Fruit fly (Drosophila melanogaster) whole organism, embryonic: ENCODE measurements around the gene CG13699.
A peak's percentile ranks its signal among the peaks of the same experiment; 100 is the strongest.

Experiments used
- Aef1 ChIP-seq: fragments of 200-800 bp; sonication (Bioruptor generic); IDR thresholded peaks from 3 replicates; pipeline ENCODE4 v1.3.6; 2022; ENCODE audit warnings: missing biosample characterization, missing genetic modification characterization
- B-H1 ChIP-seq: fragments of 200-800 bp; sonication (Bioruptor generic); IDR thresholded peaks from 3 replicates; pipeline ENCODE4 v1.3.6; 2022; ENCODE audit warnings: missing biosample characterization, missing genetic modification characterization
- CG10654 ChIP-seq: fragments of 200-800 bp; sonication (Bioruptor generic); optimal IDR thresholded peaks from 2 replicates; lab custom pipeline; 2016; ENCODE audit warnings: missing biosample characterization, missing genetic modification characterization
- CG11696 ChIP-seq: fragments of 200-800 bp; sonication (Bioruptor generic); IDR thresholded peaks from 2 replicates; pipeline ENCODE4 v1.3.6; 2022; ENCODE audit warnings: missing biosample characterization, missing genetic modification characterization
- CG12236 ChIP-seq: fragments of 200-800 bp; sonication (Bioruptor generic); optimal IDR thresholded peaks from 2 replicates; lab custom pipeline; 2016; ENCODE audit warnings: missing biosample characterization, missing genetic modification characterization
- CG13123 ChIP-seq: fragments of 200-800 bp; sonication (Bioruptor generic); optimal IDR thresholded peaks from 2 replicates; lab custom pipeline; 2016; ENCODE audit warnings: missing biosample characterization, missing genetic modification characterization
- CG14014 ChIP-seq: fragments of 200-800 bp; sonication (Bioruptor generic); IDR thresholded peaks from 2 replicates; pipeline ENCODE4 v1.3.6; 2022; ENCODE audit warnings: missing biosample characterization, missing genetic modification characterization
- CG14860 ChIP-seq: fragments of 200-800 bp; sonication (Bioruptor generic); IDR thresholded peaks from 3 replicates; pipeline ENCODE4 v1.3.6; 2022; ENCODE audit warnings: missing biosample characterization, missing genetic modification characterization; ENCODE audit not compliant: partially characterized antibody
- CG1603 ChIP-seq: fragments of 200-800 bp; sonication (Bioruptor generic); optimal IDR thresholded peaks from 2 replicates; lab custom pipeline; 2019; ENCODE audit warnings: missing biosample characterization, mild to moderate bottlenecking, missing genetic modification characterization, moderate library complexity
- CG17385 ChIP-seq: fragments of 200-800 bp; sonication (Bioruptor generic); optimal IDR thresholded peaks from 3 replicates; lab custom pipeline; 2018; ENCODE audit warnings: missing biosample characterization, mild to moderate bottlenecking, missing genetic modification characterization
- CG1792 ChIP-seq: fragments of 200-800 bp; sonication (Bioruptor generic); optimal IDR thresholded peaks from 2 replicates; lab custom pipeline; 2016; ENCODE audit warnings: missing biosample characterization, missing genetic modification characterization
- CG2889 ChIP-seq: fragments of 200-800 bp; sonication (Bioruptor generic); IDR thresholded peaks from 3 replicates; pipeline ENCODE4 v1.3.6; 2022; ENCODE audit warnings: missing biosample characterization, missing genetic modification characterization
- CG30431 ChIP-seq: fragments of 200-800 bp; sonication (Bioruptor generic); optimal IDR thresholded peaks from 2 replicates; lab custom pipeline; 2017; ENCODE audit warnings: missing biosample characterization, missing genetic modification characterization
- CG33213 ChIP-seq: fragments of 200-800 bp; sonication (Bioruptor generic); optimal IDR thresholded peaks from 3 replicates; lab custom pipeline; 2016; ENCODE audit warnings: missing biosample characterization, missing genetic modification characterization
- CG4360 ChIP-seq: fragments of 200-800 bp; sonication (Bioruptor generic); IDR thresholded peaks from 2 replicates; pipeline ENCODE4 v1.3.6; 2022; ENCODE audit warnings: missing biosample characterization, missing genetic modification characterization
- CG4424 ChIP-seq: fragments of 200-800 bp; sonication (Bioruptor generic); optimal IDR thresholded peaks from 3 replicates; lab custom pipeline; 2016; ENCODE audit warnings: missing biosample characterization, missing genetic modification characterization
- CG6254 ChIP-seq: fragments of 200-800 bp; sonication (Bioruptor generic); optimal IDR thresholded peaks from 3 replicates; lab custom pipeline; 2017; ENCODE audit warnings: mild to moderate bottlenecking, missing biosample characterization, missing genetic modification reagents, missing genetic modification characterization
- CG6654 ChIP-seq: fragments of 200-800 bp; sonication (Bioruptor generic); optimal IDR thresholded peaks from 2 replicates; lab custom pipeline; 2017; ENCODE audit warnings: missing biosample characterization, mild to moderate bottlenecking, missing genetic modification characterization
- CG6765 ChIP-seq: fragments of 200-800 bp; sonication (Bioruptor generic); optimal IDR thresholded peaks from 3 replicates; lab custom pipeline; 2017; ENCODE audit warnings: missing biosample characterization, mild to moderate bottlenecking, missing genetic modification characterization
- CG6813 ChIP-seq: fragments of 200-800 bp; sonication (Bioruptor generic); optimal IDR thresholded peaks from 2 replicates; lab custom pipeline; 2017; ENCODE audit warnings: missing biosample characterization, missing genetic modification characterization, mild to moderate bottlenecking, moderate library complexity, missing genetic modification reagents
- CG7357 ChIP-seq: fragments of 200-800 bp; sonication (Bioruptor generic); IDR thresholded peaks from 3 replicates; pipeline ENCODE4 v1.3.6; 2022; ENCODE audit warnings: missing biosample characterization, missing genetic modification characterization
- Dek ChIP-seq: fragments of 200-800 bp; sonication (Bioruptor generic); optimal IDR thresholded peaks from 3 replicates; lab custom pipeline; 2019; ENCODE audit warnings: missing biosample characterization, mild to moderate bottlenecking, missing genetic modification characterization, moderate library complexity
- E2f1 ChIP-seq: fragments of 200-800 bp; sonication (Bioruptor generic); IDR thresholded peaks from 2 replicates; pipeline ENCODE4 v1.3.6; 2022; ENCODE audit warnings: missing biosample characterization, missing genetic modification characterization
- Fer2 ChIP-seq: fragments of 200-800 bp; sonication (Bioruptor generic); optimal IDR thresholded peaks from 2 replicates; lab custom pipeline; 2018; ENCODE audit warnings: missing biosample characterization, mild to moderate bottlenecking, missing genetic modification characterization, moderate library complexity
- Hmr ChIP-seq: fragments of 200-800 bp; sonication (Bioruptor generic); optimal IDR thresholded peaks from 3 replicates; lab custom pipeline; 2017; ENCODE audit warnings: mild to moderate bottlenecking, missing biosample characterization, missing genetic modification reagents, missing genetic modification characterization
- Myb ChIP-seq: fragments of 200-800 bp; sonication (Bioruptor generic); optimal IDR thresholded peaks from 2 replicates; lab custom pipeline; 2016; ENCODE audit warnings: missing biosample characterization, missing genetic modification characterization
- NFAT ChIP-seq: fragments of 200-800 bp; sonication (Bioruptor generic); IDR thresholded peaks from 2 replicates; pipeline ENCODE4 v1.3.6; 2022; ENCODE audit warnings: missing biosample characterization, missing genetic modification characterization
- Oaz ChIP-seq: fragments of 200-800 bp; sonication (Bioruptor generic); IDR thresholded peaks from 2 replicates; pipeline ENCODE4 v1.3.6; 2022; ENCODE audit warnings: missing biosample characterization, missing genetic modification characterization
- Ptx1 ChIP-seq: fragments of 200-800 bp; sonication (Bioruptor generic); IDR thresholded peaks from 2 replicates; pipeline ENCODE4 v1.3.6; 2022; ENCODE audit warnings: missing biosample characterization, missing genetic modification characterization
- Rfx ChIP-seq: fragments of 200-800 bp; sonication (Bioruptor generic); IDR thresholded peaks from 2 replicates; pipeline ENCODE4 v1.3.6; 2022; ENCODE audit warnings: missing biosample characterization, missing genetic modification characterization
- Rx ChIP-seq: fragments of 200-800 bp; sonication (Bioruptor generic); IDR thresholded peaks from 2 replicates; pipeline ENCODE4 v1.3.6; 2022; ENCODE audit warnings: missing biosample characterization, missing genetic modification characterization
- ase ChIP-seq: fragments of 200-800 bp; sonication (Bioruptor generic); IDR thresholded peaks from 3 replicates; pipeline ENCODE4 v1.3.6; 2022; ENCODE audit warnings: missing biosample characterization, missing genetic modification characterization
- bab2 ChIP-seq: fragments of 200-800 bp; sonication (Bioruptor generic); optimal IDR thresholded peaks from 2 replicates; lab custom pipeline; 2016; ENCODE audit warnings: missing biosample characterization, missing genetic modification characterization
- bigmax ChIP-seq: fragments of 200-800 bp; sonication (Bioruptor generic); optimal IDR thresholded peaks from 2 replicates; lab custom pipeline; 2018; ENCODE audit warnings: missing biosample characterization, mild to moderate bottlenecking, missing genetic modification characterization
- br ChIP-seq: fragments of >200 bp; optimal IDR thresholded peaks from 2 replicates; lab custom pipeline; 2017
- ci ChIP-seq: fragments of 200-800 bp; sonication (Bioruptor generic); IDR thresholded peaks from 3 replicates; pipeline ENCODE4 v1.3.6; 2022; ENCODE audit warnings: missing biosample characterization, missing genetic modification characterization
- crol ChIP-seq: fragments of 200-800 bp; sonication (Bioruptor generic); IDR thresholded peaks from 2 replicates; pipeline ENCODE4 v1.3.6; 2022; ENCODE audit warnings: missing biosample characterization, missing genetic modification characterization
- disco-r ChIP-seq: fragments of 200-800 bp; sonication (Bioruptor generic); optimal IDR thresholded peaks from 2 replicates; lab custom pipeline; 2016; ENCODE audit warnings: missing biosample characterization, missing genetic modification characterization
- dm ChIP-seq: fragments of 200-800 bp; sonication (Bioruptor generic); optimal IDR thresholded peaks from 3 replicates; lab custom pipeline; 2016; ENCODE audit warnings: missing biosample characterization, missing genetic modification characterization
- eve ChIP-seq, 2 experiments: fragments of >200 bp; optimal IDR thresholded peaks; 2 replicates each; lab custom pipeline; 2017; ENCODE audit warnings: missing biosample characterization in 2 of 2, missing genetic modification characterization in 2 of 2
- eyg ChIP-seq: fragments of 200-800 bp; sonication (Bioruptor generic); optimal IDR thresholded peaks from 3 replicates; lab custom pipeline; 2016; ENCODE audit warnings: missing biosample characterization, missing genetic modification characterization
- hb ChIP-seq: fragments of 200-800 bp; sonication (Bioruptor generic); IDR thresholded peaks from 3 replicates; pipeline ENCODE4 v1.3.6; 2022; ENCODE audit warnings: missing biosample characterization, missing genetic modification characterization; ENCODE audit not compliant: partially characterized antibody
- inv ChIP-seq: fragments of 200-800 bp; sonication (Bioruptor generic); IDR thresholded peaks from 2 replicates; pipeline ENCODE4 v1.3.6; 2022; ENCODE audit warnings: missing biosample characterization, missing genetic modification characterization; ENCODE audit not compliant: partially characterized antibody
- lbe ChIP-seq: fragments of 200-800 bp; sonication (Bioruptor generic); optimal IDR thresholded peaks from 2 replicates; lab custom pipeline; 2016; ENCODE audit warnings: missing biosample characterization, mild to moderate bottlenecking, missing genetic modification characterization
- odd ChIP-seq: fragments of 200-800 bp; sonication (Bioruptor generic); optimal IDR thresholded peaks from 2 replicates; lab custom pipeline; 2017; ENCODE audit warnings: missing biosample characterization, mild to moderate bottlenecking, missing genetic modification characterization
- ranshi ChIP-seq: fragments of 200-800 bp; sonication (Bioruptor generic); IDR thresholded peaks from 2 replicates; pipeline ENCODE4 v1.3.6; 2022; ENCODE audit warnings: missing biosample characterization, missing genetic modification characterization
- sens ChIP-seq: fragments of 200-800 bp; sonication (Bioruptor generic); peaks from one replicate; lab custom pipeline; 2016; ENCODE audit warnings: missing biosample characterization, missing genetic modification characterization
- tna ChIP-seq: fragments of 200-800 bp; sonication (Bioruptor generic); IDR thresholded peaks from 2 replicates; pipeline ENCODE4 v1.3.6; 2022; ENCODE audit warnings: missing biosample characterization, missing genetic modification characterization; ENCODE audit not compliant: partially characterized antibody
- trh ChIP-seq: fragments of 200-800 bp; sonication (Bioruptor generic); optimal IDR thresholded peaks from 2 replicates; lab custom pipeline; 2016; ENCODE audit warnings: missing biosample characterization, missing genetic modification characterization
- zfh2 ChIP-seq: fragments of 200-800 bp; sonication (Bioruptor generic); optimal IDR thresholded peaks from 2 replicates; lab custom pipeline; 2016; ENCODE audit warnings: missing biosample characterization, missing genetic modification characterization

Gene CG13699

DNA sequence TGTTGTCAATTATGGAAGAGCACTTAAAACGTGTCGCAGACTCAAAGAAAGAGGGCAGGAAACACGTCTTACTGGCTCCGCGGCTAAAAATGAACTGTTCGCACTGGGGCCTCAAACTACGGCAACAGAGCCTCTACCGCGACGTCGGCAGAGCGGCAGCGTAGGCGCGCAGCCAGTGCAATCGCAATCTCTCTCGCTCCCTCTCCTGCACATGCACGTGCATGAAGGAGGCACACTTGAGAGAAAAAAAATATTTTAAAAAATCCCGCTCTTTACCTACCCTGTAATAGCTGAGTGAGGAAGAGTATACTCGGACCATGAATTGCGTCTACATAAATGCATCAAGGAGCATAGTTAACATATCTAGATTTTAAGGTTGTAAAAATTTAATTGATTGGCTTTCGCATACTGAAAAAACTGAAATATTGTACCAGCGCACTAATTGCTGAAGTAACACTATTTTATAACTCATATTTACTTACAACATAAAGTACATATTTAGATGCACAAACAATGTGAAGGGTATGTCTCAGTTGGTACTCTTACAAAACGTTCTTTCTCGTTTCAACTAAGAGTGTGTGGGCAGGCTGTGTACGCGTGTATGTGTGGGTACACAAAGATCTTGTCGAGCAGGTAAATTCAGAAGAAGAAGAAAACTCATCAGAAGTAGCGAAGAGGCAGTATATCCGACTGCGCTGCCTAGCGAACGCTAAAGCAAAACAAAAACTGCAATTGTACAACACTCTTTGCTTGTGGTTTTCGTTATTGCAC lies 23.4 kb upstream of the CG13699 start, which contains the start of gene hid (continued):
- TF ChIP-seq Fer2 (tag; lab: Kevin White, UChicago) (peak; percentile 47), CG14860 (GFP tag; lab: Robert Waterston, UW) (no peak), CG1792 (GFP tag; lab: Kevin White, UChicago) (peak; percentile 87), eyg (peak; percentile 78), CG10654 (GFP tag; lab: Kevin White, UChicago) (peak; percentile 81), zfh2 (GFP tag; lab: Kevin White, UChicago) (peak; percentile 45), CG6765 (GFP tag; lab: Kevin White, UChicago) (peak; percentile 47), lbe (GFP tag; lab: Kevin White, UChicago) (peak; percentile 88), bigmax (no peak), Aef1 (peak; percentile 76), NFAT (GFP tag; lab: Robert Waterston, UW) (no peak), dm (GFP tag; lab: Kevin White, UChicago) (peak; percentile 73), sens (GFP tag; lab: Kevin White, UChicago) (peak; percentile 99), br (no peak), CG30431 (GFP tag; lab: Kevin White, UChicago) (peak; percentile 73), ci (peak; percentile 70; the same call in 1 of the 3 replicates), Myb (GFP tag; lab: Kevin White, UChicago) (peak; percentile 57), CG13123 (GFP tag; lab: Kevin White, UChicago) (peak; percentile 67), CG12236 (peak; percentile 69), CG14014 (GFP tag; lab: Robert Waterston, UW) (peak; percentile 76), inv (GFP tag; lab: Robert Waterston, UW) (no peak), B-H1 (GFP tag; lab: Robert Waterston, UW) (peak; percentile 72), Hmr (GFP tag; lab: Kevin White, UChicago) (peak; percentile 71), hb (no peak), Oaz (peak; percentile 75), CG33213 (GFP tag; lab: Kevin White, UChicago) (peak; percentile 58), Rfx (peak; percentile 66), E2f1 (peak; percentile 76), Dek (tag; lab: Kevin White, UChicago) (peak; percentile 55), bab2 (GFP tag; lab: Kevin White, UChicago) (peak; percentile 83), CG11696 (peak; percentile 57), ase (peak; percentile 71), CG1603 (tag; lab: Kevin White, UChicago) (peak; percentile 83), ranshi (GFP tag; lab: Robert Waterston, UW) (peak; percentile 74; the same call in 1 of the 2 replicates), odd (peak; percentile 70), eve (GFP tag; optimal IDR thresholded peaks at IDR 0.05; lab: Kevin White, UChicago) (peak; percentile 70 to 96), Rx (GFP tag; lab: Robert Waterston, UW) (peak; percentile 57; the same call in 1 of the 2 replicates), Ptx1 (peak; percentile 90), tna (no peak), CG7357 (GFP tag; lab: Robert Waterston, UW) (peak; percentile 73; the same call in 2 of the 3 replicates), trh (GFP tag; lab: Kevin White, UChicago) (peak; percentile 85), CG4424 (GFP tag; lab: Kevin White, UChicago) (no peak), CG6254 (GFP tag; lab: Kevin White, UChicago) (peak; percentile 69), CG2889 (GFP tag; lab: Robert Waterston, UW) (peak; percentile 73), CG4360 (0 out of 2 replicates have a peak, but pooled peaks have one; percentile 16), CG6654 (GFP tag; lab: Kevin White, UChicago) (peak; percentile 26), CG17385 (GFP tag; lab: Kevin White, UChicago) (peak; percentile 91), crol (no peak), CG6813 (GFP tag; lab: Kevin White, UChicago) (peak; percentile 55), disco-r (peak; percentile 79)
